Fruit fly (Drosophila melanogaster) whole organism, pupa: ENCODE results near the gene Notum.

Source experiments
- CG10348 ChIP-seq: fragments of 200-800 bp; sonication (Bioruptor generic); IDR thresholded peaks from 2 replicates; pipeline ENCODE4 v1.3.6; 2022; ENCODE audit warnings: missing biosample characterization, missing genetic modification characterization
- CG13204 ChIP-seq: fragments of 200-800 bp; sonication (Bioruptor generic); optimal IDR thresholded peaks from 2 replicates; lab custom pipeline; 2018; ENCODE audit warnings: missing biosample characterization, mild to moderate bottlenecking, missing genetic modification characterization, moderate library complexity
- CG14655 ChIP-seq: fragments of 200-800 bp; sonication (Bioruptor generic); optimal IDR thresholded peaks from 3 replicates; lab custom pipeline; 2017; ENCODE audit warnings: mild to moderate bottlenecking, missing biosample characterization, missing genetic modification reagents, missing genetic modification characterization
- CG32121 ChIP-seq: fragments of 200-800 bp; sonication (Bioruptor generic); IDR thresholded peaks from 2 replicates; pipeline ENCODE4 v1.3.6; 2022; ENCODE audit warnings: missing biosample characterization, missing genetic modification characterization
- CG4496 ChIP-seq: fragments of 200-800 bp; sonication (Bioruptor generic); IDR thresholded peaks from 3 replicates; pipeline ENCODE4 v1.3.6; 2022; ENCODE audit warnings: missing biosample characterization, missing genetic modification characterization
- CG9948 ChIP-seq: fragments of 200-800 bp; sonication (Bioruptor generic); optimal IDR thresholded peaks from 2 replicates; lab custom pipeline; 2018; ENCODE audit warnings: missing biosample characterization, mild to moderate bottlenecking, missing genetic modification characterization, moderate library complexity
- Ets98B ChIP-seq: fragments of 200-800 bp; sonication (Bioruptor generic); IDR thresholded peaks from 2 replicates; pipeline ENCODE4 v1.3.6; 2022; ENCODE audit warnings: missing biosample characterization, missing genetic modification characterization
- Snoo ChIP-seq: fragments of 200-800 bp; sonication (Bioruptor generic); optimal IDR thresholded peaks from 3 replicates; lab custom pipeline; 2017; ENCODE audit warnings: missing biosample characterization, mild to moderate bottlenecking, missing genetic modification characterization, inconsistent platforms

DNA sequence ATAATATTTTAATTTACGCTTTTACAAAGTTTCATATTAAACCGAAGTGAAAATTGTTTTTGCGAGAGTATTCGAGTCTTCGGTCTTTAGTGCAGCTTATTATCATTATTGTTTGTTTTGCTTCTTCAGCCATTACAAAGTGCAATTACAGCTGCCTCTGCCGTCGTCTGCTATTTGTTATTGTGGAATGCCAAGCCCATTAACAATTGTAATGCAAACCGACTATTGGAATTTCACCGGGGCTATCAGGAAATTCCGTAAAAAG, 18.7 kb downstream of the Notum start:
- TF ChIP-seq CG32121 (GFP tag; lab: Robert Waterston, UW) (no peak), CG4496 (no peak; the same call in 2 of the 3 replicates), CG10348 (GFP tag; lab: Robert Waterston, UW) (no peak), Snoo (no peak), CG13204 (GFP tag; lab: Kevin White, UChicago) (no peak), CG9948 (tag; lab: Kevin White, UChicago) (peak; percentile 8), CG14655 (GFP tag; lab: Kevin White, UChicago) (no peak), Ets98B (GFP tag; lab: Robert Waterston, UW) (no peak)
